Worm (Caenorhabditis elegans) whole organism, L1 larva: ENCODE data around the gene grwd-1.

Experiments
- C04F5.9 ChIP-seq: sonication (generic microtip); optimal IDR thresholded peaks from 2 replicates; lab custom pipeline; 2016; ENCODE audit warnings: missing genetic modification characterization, missing compliant biosample characterization
- C34B4.2 ChIP-seq: sonication (generic microtip); optimal IDR thresholded peaks from 2 replicates; lab custom pipeline; 2017; ENCODE audit warnings: mild to moderate bottlenecking, missing genetic modification characterization, missing compliant biosample characterization
- F16B12.6 ChIP-seq: fragments of 150-350 bp; optimal IDR thresholded peaks from 2 replicates; lab custom pipeline; 2014; ENCODE audit warnings: missing biosample characterization, missing genetic modification characterization
- Y116A8C.19 ChIP-seq: sonication (generic microtip); optimal IDR thresholded peaks from 2 replicates; lab custom pipeline; 2016; ENCODE audit warnings: missing compliant biosample characterization, missing genetic modification characterization, borderline replicate concordance
- aha-1 ChIP-seq: fragments of 150-350 bp; optimal IDR thresholded peaks from 2 replicates; lab custom pipeline; 2014; ENCODE audit warnings: missing biosample characterization, missing genetic modification characterization
- alr-1 ChIP-seq: fragments of 200-800 bp; sonication (Bioruptor generic); optimal IDR thresholded peaks from 2 replicates; lab custom pipeline; 2018; ENCODE audit warnings: borderline replicate concordance, mild to moderate bottlenecking, missing genetic modification characterization, missing compliant biosample characterization
- ceh-63 ChIP-seq: fragments of 200-800 bp; sonication (Bioruptor generic); optimal IDR thresholded peaks from 2 replicates; lab custom pipeline; 2018; ENCODE audit warnings: mild to moderate bottlenecking, missing genetic modification characterization, missing compliant biosample characterization
- ces-1 ChIP-seq: fragments of 150-350 bp; optimal IDR thresholded peaks from 2 replicates; lab custom pipeline; 2014; ENCODE audit warnings: missing biosample characterization, missing genetic modification reagents, missing genetic modification characterization
- dpl-1 ChIP-seq, 3 experiments: fragments of 150-350 bp in 2 of 3; sonication (generic microtip) in 1 of 3; optimal IDR thresholded peaks; 2 replicates each; lab custom pipeline; 2014 to 2017; ENCODE audit warnings: missing biosample characterization in 3 of 3, missing genetic modification characterization in 3 of 3, missing genetic modification reagents in 3 of 3
- efl-1 ChIP-seq, 4 experiments: fragments of 150-350 bp; optimal IDR thresholded peaks in 3 of 4; peaks in 1 of 4; 1 replicate in 1 of 4; 2 replicates in 3 of 4; lab custom pipeline; 2014; ENCODE audit warnings: missing biosample characterization in 2 of 4, missing genetic modification characterization in 2 of 4, missing genetic modification reagents in 2 of 4
- efl-3 ChIP-seq: fragments of 200-800 bp; sonication (Bioruptor generic); optimal IDR thresholded peaks from 2 replicates; lab custom pipeline; 2018; ENCODE audit warnings: mild to moderate bottlenecking, missing genetic modification characterization, missing compliant biosample characterization
- egl-27 ChIP-seq, 2 experiments: fragments of 150-350 bp in 1 of 2; sonication (generic microtip); optimal IDR thresholded peaks; 3 replicates each; lab custom pipeline; 2017 to 2018; ENCODE audit warnings: missing biosample characterization in 2 of 2, missing genetic modification characterization in 2 of 2, missing genetic modification reagents in 2 of 2
- elt-2 ChIP-seq: sonication (generic microtip); optimal IDR thresholded peaks from 2 replicates; lab custom pipeline; 2016; ENCODE audit warnings: missing genetic modification characterization, mild to moderate bottlenecking, inconsistent platforms, missing compliant biosample characterization, missing genetic modification reagents
- elt-3 ChIP-seq, 6 experiments: fragments of 150-350 bp in 1 of 6; sonication (generic microtip); optimal IDR thresholded peaks; 2 replicates each; lab custom pipeline; 2017 to 2018; ENCODE audit warnings: missing biosample characterization in 6 of 6, missing genetic modification characterization in 6 of 6, inconsistent platforms in 1 of 6
- ets-5 ChIP-seq: fragments of 200-800 bp; sonication (Bioruptor generic); IDR thresholded peaks from 2 replicates; pipeline ENCODE4 v1.3.6; 2022; ENCODE audit warnings: missing genetic modification characterization, missing compliant biosample characterization
- fkh-10 ChIP-seq: sonication (generic microtip); optimal IDR thresholded peaks from 2 replicates; lab custom pipeline; 2017; ENCODE audit warnings: missing biosample characterization, missing genetic modification reagents, missing genetic modification characterization
- fkh-4 ChIP-seq: sonication (generic microtip); optimal IDR thresholded peaks from 2 replicates; lab custom pipeline; 2016; ENCODE audit warnings: missing compliant biosample characterization, missing genetic modification characterization, borderline replicate concordance
- fkh-8 ChIP-seq: sonication (generic microtip); optimal IDR thresholded peaks from 2 replicates; lab custom pipeline; 2016; ENCODE audit warnings: mild to moderate bottlenecking, missing genetic modification characterization, missing compliant biosample characterization
- grh-1 ChIP-seq: fragments of 200-800 bp; sonication (Bioruptor generic); IDR thresholded peaks from 2 replicates; pipeline ENCODE4 v1.3.6; 2022; ENCODE audit warnings: missing genetic modification reagents, missing genetic modification characterization, missing compliant biosample characterization
- hlh-17 ChIP-seq: fragments of 200-800 bp; sonication (Bioruptor generic); optimal IDR thresholded peaks from 2 replicates; lab custom pipeline; 2018; ENCODE audit warnings: missing genetic modification characterization, mild to moderate bottlenecking, missing compliant biosample characterization, moderate library complexity, borderline replicate concordance
- hlh-4 ChIP-seq: sonication (generic microtip); optimal IDR thresholded peaks from 2 replicates; lab custom pipeline; 2016; ENCODE audit warnings: mild to moderate bottlenecking, missing genetic modification characterization, missing compliant biosample characterization
- irx-1 ChIP-seq: sonication (generic microtip); optimal IDR thresholded peaks from 2 replicates; lab custom pipeline; 2016; ENCODE audit warnings: missing genetic modification characterization, missing compliant biosample characterization
- isw-1 ChIP-seq: fragments of 200-800 bp; sonication (Bioruptor generic); IDR thresholded peaks from 2 replicates; pipeline ENCODE4 v1.3.6; 2022; ENCODE audit warnings: missing genetic modification characterization, missing compliant biosample characterization
- lin-13 ChIP-seq: fragments of 150-350 bp; optimal IDR thresholded peaks from 2 replicates; lab custom pipeline; 2014; ENCODE audit warnings: missing biosample characterization, missing genetic modification reagents, missing genetic modification characterization
- lin-39 ChIP-seq: fragments of 150-350 bp; optimal IDR thresholded peaks from 2 replicates; lab custom pipeline; 2014; ENCODE audit warnings: missing biosample characterization, missing genetic modification reagents, missing genetic modification characterization
- lir-3 ChIP-seq: sonication (generic microtip); optimal IDR thresholded peaks from 2 replicates; lab custom pipeline; 2016; ENCODE audit warnings: mild to moderate bottlenecking, missing genetic modification characterization, moderate library complexity, missing compliant biosample characterization; ENCODE audit not compliant: poor library complexity
- lsy-2 ChIP-seq, 2 experiments: fragments of 150-350 bp; optimal IDR thresholded peaks; 2 replicates each; lab custom pipeline; 2014; ENCODE audit warnings: missing biosample characterization in 2 of 2, missing genetic modification characterization in 2 of 2
- mab-9 ChIP-seq: fragments of 200-800 bp; sonication (Bioruptor generic); IDR thresholded peaks from 2 replicates; pipeline ENCODE4 v1.3.6; 2022; ENCODE audit warnings: missing genetic modification reagents, missing genetic modification characterization, missing compliant biosample characterization
- mdl-1 ChIP-seq, 2 experiments: fragments of 150-350 bp; optimal IDR thresholded peaks; 2 replicates each; lab custom pipeline; 2014 to 2017; ENCODE audit warnings: missing biosample characterization in 2 of 2, missing genetic modification characterization in 2 of 2, inconsistent platforms in 1 of 2
- nhr-11 ChIP-seq: fragments of 150-350 bp; optimal IDR thresholded peaks from 2 replicates; lab custom pipeline; 2014; ENCODE audit warnings: missing biosample characterization, missing genetic modification characterization
- nhr-12 ChIP-seq: sonication (generic microtip); optimal IDR thresholded peaks from 2 replicates; lab custom pipeline; 2017; ENCODE audit warnings: missing biosample characterization, missing genetic modification characterization
- nhr-20 ChIP-seq: sonication (generic microtip); optimal IDR thresholded peaks from 2 replicates; lab custom pipeline; 2016; ENCODE audit warnings: mild to moderate bottlenecking, missing genetic modification characterization, missing compliant biosample characterization
- nhr-237 ChIP-seq: fragments of 150-350 bp; optimal IDR thresholded peaks from 2 replicates; lab custom pipeline; 2014; ENCODE audit warnings: missing biosample characterization, missing genetic modification characterization
- nhr-28 ChIP-seq: fragments of 150-350 bp; optimal IDR thresholded peaks from 2 replicates; lab custom pipeline; 2014; ENCODE audit warnings: missing biosample characterization, missing genetic modification characterization
- nhr-71 ChIP-seq: sonication (generic microtip); optimal IDR thresholded peaks from 2 replicates; lab custom pipeline; 2016; ENCODE audit warnings: mild to moderate bottlenecking, missing genetic modification characterization, moderate library complexity, missing compliant biosample characterization
- nhr-76 ChIP-seq: sonication (generic microtip); optimal IDR thresholded peaks from 2 replicates; lab custom pipeline; 2017; ENCODE audit warnings: missing biosample characterization, missing genetic modification characterization
- nhr-77 ChIP-seq: fragments of 150-350 bp; optimal IDR thresholded peaks from 2 replicates; lab custom pipeline; 2014; ENCODE audit warnings: missing biosample characterization, missing genetic modification characterization
- nhr-85 ChIP-seq: sonication (generic microtip); peaks from one replicate; lab custom pipeline; 2016; ENCODE audit warnings: missing genetic modification characterization, inconsistent platforms, missing compliant biosample characterization
- pqm-1 ChIP-seq: sonication (generic microtip); optimal IDR thresholded peaks from 3 replicates; lab custom pipeline; 2017; ENCODE audit warnings: missing biosample characterization, missing genetic modification characterization
- rnt-1 ChIP-seq: sonication (generic microtip); optimal IDR thresholded peaks from 2 replicates; lab custom pipeline; 2016; ENCODE audit warnings: mild to moderate bottlenecking, missing genetic modification characterization, moderate library complexity, missing compliant biosample characterization
- skn-1 ChIP-seq: fragments of 150-350 bp; optimal IDR thresholded peaks from 2 replicates; lab custom pipeline; 2014; ENCODE audit warnings: missing biosample characterization, missing genetic modification characterization
- snpc-4 ChIP-seq: fragments of 150-350 bp; optimal IDR thresholded peaks from 2 replicates; lab custom pipeline; 2014; ENCODE audit warnings: missing biosample characterization, missing genetic modification characterization
- snu-23 ChIP-seq: sonication (generic microtip); optimal IDR thresholded peaks from 2 replicates; lab custom pipeline; 2016; ENCODE audit warnings: missing genetic modification characterization, missing compliant biosample characterization
- sptf-1 ChIP-seq: fragments of 150-350 bp; optimal IDR thresholded peaks from 2 replicates; lab custom pipeline; 2014; ENCODE audit warnings: missing biosample characterization, missing genetic modification characterization
- sup-37 ChIP-seq: fragments of 200-800 bp; sonication (Bioruptor generic); optimal IDR thresholded peaks from 2 replicates; lab custom pipeline; 2018; ENCODE audit warnings: mild to moderate bottlenecking, missing genetic modification characterization, missing compliant biosample characterization
- swsn-7 ChIP-seq: sonication (generic microtip); optimal IDR thresholded peaks from 2 replicates; lab custom pipeline; 2016; ENCODE audit warnings: missing genetic modification characterization, missing compliant biosample characterization
- tbx-2 ChIP-seq: sonication (generic microtip); optimal IDR thresholded peaks from 2 replicates; lab custom pipeline; 2016; ENCODE audit warnings: missing genetic modification characterization, missing compliant biosample characterization
- unc-62 ChIP-seq: fragments of 150-350 bp; optimal IDR thresholded peaks from 2 replicates; lab custom pipeline; 2014; ENCODE audit warnings: missing biosample characterization, missing genetic modification reagents, missing genetic modification characterization
- unc-86 ChIP-seq: sonication (generic microtip); optimal IDR thresholded peaks from 2 replicates; lab custom pipeline; 2016; ENCODE audit warnings: missing genetic modification characterization, missing compliant biosample characterization
- unc-98 ChIP-seq: fragments of 200-800 bp; sonication (Bioruptor generic); IDR thresholded peaks from 2 replicates; pipeline ENCODE4 v1.3.6; 2022; ENCODE audit warnings: missing genetic modification characterization, missing compliant biosample characterization
- vab-15 ChIP-seq: sonication (generic microtip); optimal IDR thresholded peaks from 2 replicates; lab custom pipeline; 2017; ENCODE audit warnings: missing genotype, mild to moderate bottlenecking, missing genetic modification characterization, missing compliant biosample characterization
- zag-1 ChIP-seq: fragments of 150-350 bp; optimal IDR thresholded peaks from 2 replicates; lab custom pipeline; 2014; ENCODE audit warnings: missing biosample characterization, missing genetic modification characterization
- ztf-4 ChIP-seq: fragments of 150-350 bp; optimal IDR thresholded peaks from 2 replicates; lab custom pipeline; 2014; ENCODE audit warnings: missing biosample characterization, missing genetic modification characterization

Gene grwd-1

ce11 chrIII:5136033-5136597, 17.1 kb upstream of the grwd-1 start, which contains the start of gene tbx-2:
TSS of gene tbx-2 (minus strand) at chrIII:5136296.
- no peak for TF ChIP-seq vab-15 (tag; lab: Kevin White, UChicago)
- TF ChIP-seq alr-1 (tag; lab: Kevin White, UChicago), result no peak
- TF ChIP-seq hlh-17, result no peak
- TF ChIP-seq nhr-12 (tag; lab: Kevin White, UChicago), result no peak
- no peak for TF ChIP-seq elt-3 (tag; optimal IDR thresholded peaks at IDR 0.05; lab: Kevin White, UChicago)
- TF ChIP-seq snu-23, result peak; percentile 19
- TF ChIP-seq fkh-8 (tag; lab: Kevin White, UChicago), result no peak
- no peak for TF ChIP-seq nhr-237
- no peak for TF ChIP-seq ztf-4 (tag; lab: Kevin White, UChicago)
- TF ChIP-seq pqm-1 (tag; lab: Kevin White, UChicago), result no peak
- TF ChIP-seq irx-1 (tag; lab: Kevin White, UChicago), result no peak
- TF ChIP-seq hlh-4, result no peak
- no peak for TF ChIP-seq efl-3 (GFP tag; lab: Kevin White, UChicago)
- no peak for TF ChIP-seq C04F5.9 (tag; lab: Kevin White, UChicago)
- peak in 1 of 2 experiments; percentile 48 for TF ChIP-seq lsy-2 (tag; optimal IDR thresholded peaks at IDR 0.05; lab: Kevin White, UChicago)
- no peak for TF ChIP-seq Y116A8C.19 (tag; lab: Kevin White, UChicago)
- peak; percentile 27 for TF ChIP-seq rnt-1 (tag; lab: Kevin White, UChicago)
- TF ChIP-seq grh-1, result no peak
- TF ChIP-seq lir-3 (tag; lab: Kevin White, UChicago), result no peak
- TF ChIP-seq mdl-1 (tag; optimal IDR thresholded peaks at IDR 0.05; lab: Kevin White, UChicago), result peak in 1 of 2 experiments; percentile 9
- TF ChIP-seq snpc-4 (tag; lab: Kevin White, UChicago), result no peak
- peak; percentile 9 for TF ChIP-seq nhr-20
- TF ChIP-seq unc-86 (tag; lab: Kevin White, UChicago), result no peak
- TF ChIP-seq efl-1 (optimal IDR thresholded peaks at IDR 0.05; lab: Kevin White, UChicago), result no peak
- TF ChIP-seq efl-1 (GFP tag; optimal IDR thresholded peaks at IDR 0.05 in 1 of 2; lab: Kevin White, UChicago), result peak in 1 of 2 experiments; percentile 90
- TF ChIP-seq sptf-1, result no peak
- no peak for TF ChIP-seq skn-1 (tag; lab: Kevin White, UChicago)
- TF ChIP-seq unc-98 (GFP tag; lab: Robert Waterston, UW), result no peak
- no peak for TF ChIP-seq nhr-76 (tag; lab: Kevin White, UChicago)
- no peak for TF ChIP-seq zag-1 (tag; lab: Kevin White, UChicago)
- TF ChIP-seq nhr-71 (tag; lab: Kevin White, UChicago), result peak; percentile 37
- TF ChIP-seq dpl-1 (GFP tag; optimal IDR thresholded peaks at IDR 0.05; lab: Kevin White, UChicago), result no peak
- TF ChIP-seq F16B12.6 (tag; lab: Kevin White, UChicago), result no peak
- no peak for TF ChIP-seq lin-13 (GFP tag; lab: Kevin White, UChicago)
- peak; percentile 63 for TF ChIP-seq nhr-85 (tag; lab: Kevin White, UChicago)
- TF ChIP-seq ets-5 (GFP tag; lab: Robert Waterston, UW), result no peak
- no peak for TF ChIP-seq isw-1 (GFP tag; lab: Robert Waterston, UW)
- TF ChIP-seq C34B4.2 (tag; lab: Kevin White, UChicago), result no peak
- no peak for TF ChIP-seq nhr-28 (tag; lab: Kevin White, UChicago)
- no peak for TF ChIP-seq mab-9 (GFP tag; lab: Robert Waterston, UW)
- TF ChIP-seq ceh-63 (GFP tag; lab: Kevin White, UChicago), result no peak
- TF ChIP-seq tbx-2 (tag; lab: Kevin White, UChicago), result peak; percentile 99
- no peak for TF ChIP-seq egl-27 (tag; optimal IDR thresholded peaks at IDR 0.05; lab: Kevin White, UChicago)
- no peak for TF ChIP-seq unc-62 (GFP tag; lab: Kevin White, UChicago)
- TF ChIP-seq nhr-11 (tag; lab: Kevin White, UChicago), result no peak
- no peak for TF ChIP-seq sup-37 (GFP tag; lab: Kevin White, UChicago)
- TF ChIP-seq swsn-7, result no peak
- no peak for TF ChIP-seq fkh-4 (tag; lab: Kevin White, UChicago)
- TF ChIP-seq fkh-10 (GFP tag; lab: Kevin White, UChicago), result no peak
- TF ChIP-seq lin-39 (tag; lab: Kevin White, UChicago), result no peak
- TF ChIP-seq nhr-77 (tag; lab: Kevin White, UChicago), result no peak
- TF ChIP-seq elt-2, result no peak
- no peak for TF ChIP-seq aha-1 (tag; lab: Kevin White, UChicago)
- no peak for TF ChIP-seq ces-1 (GFP tag; lab: Kevin White, UChicago)
